Fruit fly (Drosophila melanogaster) whole organism, embryonic: ENCODE measurements around the gene CG13850.

Experiments
- CG10267 ChIP-seq: fragments of 200-800 bp; sonication (Bioruptor generic); optimal IDR thresholded peaks from 2 replicates; lab custom pipeline; 2018; ENCODE audit warnings: missing biosample characterization, mild to moderate bottlenecking, missing genetic modification characterization, moderate library complexity
- CG11560 ChIP-seq: fragments of 200-800 bp; sonication (Bioruptor generic); IDR thresholded peaks from 3 replicates; pipeline ENCODE4 v1.3.6; 2022; ENCODE audit warnings: missing biosample characterization, missing genetic modification characterization
- CG12659 ChIP-seq: fragments of 200-800 bp; sonication (Bioruptor generic); optimal IDR thresholded peaks from 3 replicates; lab custom pipeline; 2017; ENCODE audit warnings: mild to moderate bottlenecking, missing biosample characterization, missing genetic modification reagents, missing genetic modification characterization
- CG13624 ChIP-seq: fragments of 200-800 bp; sonication (Bioruptor generic); optimal IDR thresholded peaks from 2 replicates; lab custom pipeline; 2016; ENCODE audit warnings: missing biosample characterization, missing genetic modification characterization
- CG15696 ChIP-seq: fragments of 200-800 bp; sonication (Bioruptor generic); optimal IDR thresholded peaks from 2 replicates; lab custom pipeline; 2019; ENCODE audit warnings: missing biosample characterization, mild to moderate bottlenecking, missing genetic modification characterization, moderate library complexity
- CG32767 ChIP-seq: fragments of 200-800 bp; sonication (Bioruptor generic); IDR thresholded peaks from 2 replicates; pipeline ENCODE4 v1.3.6; 2022; ENCODE audit warnings: missing biosample characterization, missing genetic modification characterization
- CG33213 ChIP-seq: fragments of 200-800 bp; sonication (Bioruptor generic); optimal IDR thresholded peaks from 3 replicates; lab custom pipeline; 2016; ENCODE audit warnings: missing biosample characterization, missing genetic modification characterization
- CG43689 ChIP-seq: fragments of 200-800 bp; sonication (Bioruptor generic); IDR thresholded peaks from 2 replicates; pipeline ENCODE4 v1.3.6; 2022; ENCODE audit warnings: missing biosample characterization, missing genetic modification characterization
- CG4730 ChIP-seq: fragments of 200-800 bp; sonication (Bioruptor generic); IDR thresholded peaks from 2 replicates; pipeline ENCODE4 v1.3.6; 2022; ENCODE audit warnings: missing biosample characterization, missing genetic modification characterization
- CG6683 ChIP-seq: fragments of 200-800 bp; sonication (Bioruptor generic); optimal IDR thresholded peaks from 2 replicates; lab custom pipeline; 2017; ENCODE audit warnings: missing biosample characterization, mild to moderate bottlenecking, missing genetic modification characterization, missing genetic modification reagents
- CG6765 ChIP-seq: fragments of 200-800 bp; sonication (Bioruptor generic); optimal IDR thresholded peaks from 3 replicates; lab custom pipeline; 2017; ENCODE audit warnings: missing biosample characterization, mild to moderate bottlenecking, missing genetic modification characterization
- CG8388 ChIP-seq: fragments of 200-800 bp; sonication (Bioruptor generic); optimal IDR thresholded peaks from 2 replicates; lab custom pipeline; 2019; ENCODE audit warnings: missing biosample characterization, mild to moderate bottlenecking, missing genetic modification characterization, moderate library complexity
- CoRest ChIP-seq: fragments of 200-800 bp; sonication (Bioruptor generic); optimal IDR thresholded peaks from 3 replicates; lab custom pipeline; 2018; ENCODE audit warnings: missing biosample characterization, mild to moderate bottlenecking, missing genetic modification characterization, moderate library complexity
- Doc2 ChIP-seq: fragments of 200-800 bp; sonication (Bioruptor generic); IDR thresholded peaks from 2 replicates; pipeline ENCODE4 v1.3.6; 2022; ENCODE audit warnings: missing biosample characterization, missing genetic modification characterization
- Fer1 ChIP-seq: fragments of 200-800 bp; sonication (Bioruptor generic); optimal IDR thresholded peaks from 2 replicates; lab custom pipeline; 2017; ENCODE audit warnings: missing biosample characterization, mild to moderate bottlenecking, missing genetic modification characterization
- Gug ChIP-seq: fragments of 200-800 bp; sonication (Bioruptor generic); IDR thresholded peaks from 4 replicates; pipeline ENCODE4 v1.3.6; 2022; ENCODE audit warnings: missing biosample characterization, missing genetic modification characterization
- H2.0 ChIP-seq: fragments of 200-800 bp; sonication (Bioruptor generic); IDR thresholded peaks from 2 replicates; pipeline ENCODE4 v1.3.6; 2022; ENCODE audit warnings: missing biosample characterization, missing genetic modification characterization
- Pdp1 ChIP-seq, 2 experiments: fragments of 200-800 bp; sonication (Bioruptor generic); optimal IDR thresholded peaks; 3 replicates each; lab custom pipeline; 2016; ENCODE audit warnings: missing biosample characterization in 2 of 2, missing genetic modification characterization in 2 of 2, mild to moderate bottlenecking in 1 of 2, moderate library complexity in 1 of 2
- Rx ChIP-seq: fragments of 200-800 bp; sonication (Bioruptor generic); IDR thresholded peaks from 2 replicates; pipeline ENCODE4 v1.3.6; 2022; ENCODE audit warnings: missing biosample characterization, missing genetic modification characterization
- Sry-β ChIP-seq: fragments of 200-800 bp; sonication (Bioruptor generic); optimal IDR thresholded peaks from 2 replicates; lab custom pipeline; 2018; ENCODE audit warnings: missing biosample characterization, mild to moderate bottlenecking, missing genetic modification characterization, moderate library complexity
- Ssrp ChIP-seq: fragments of 200-800 bp; sonication (Bioruptor generic); optimal IDR thresholded peaks from 2 replicates; lab custom pipeline; 2018; ENCODE audit warnings: missing biosample characterization, mild to moderate bottlenecking, missing genetic modification characterization, moderate library complexity
- Tbp ChIP-seq: fragments of >200 bp; optimal IDR thresholded peaks from 2 replicates; lab custom pipeline; 2018; ENCODE audit warnings: missing biosample characterization, missing genetic modification characterization
- Usf ChIP-seq: fragments of 200-800 bp; sonication (Bioruptor generic); optimal IDR thresholded peaks from 2 replicates; lab custom pipeline; 2017; ENCODE audit warnings: missing genotype, missing biosample characterization, missing genetic modification characterization
- Xrp1 ChIP-seq: fragments of 200-800 bp; sonication (Bioruptor generic); IDR thresholded peaks from 2 replicates; pipeline ENCODE4 v1.3.6; 2022; ENCODE audit warnings: missing biosample characterization, missing genetic modification characterization
- ara ChIP-seq: fragments of 200-800 bp; sonication (Bioruptor generic); IDR thresholded peaks from 2 replicates; pipeline ENCODE4 v1.3.6; 2022; ENCODE audit warnings: missing biosample characterization, missing genetic modification characterization
- bigmax ChIP-seq: fragments of 200-800 bp; sonication (Bioruptor generic); optimal IDR thresholded peaks from 2 replicates; lab custom pipeline; 2018; ENCODE audit warnings: missing biosample characterization, mild to moderate bottlenecking, missing genetic modification characterization
- chinmo ChIP-seq: fragments of 200-800 bp; sonication (Bioruptor generic); IDR thresholded peaks from 4 replicates; pipeline ENCODE4 v1.3.6; 2022; ENCODE audit warnings: missing biosample characterization, missing genetic modification characterization; ENCODE audit not compliant: partially characterized antibody
- chn ChIP-seq: fragments of 200-800 bp; sonication (Bioruptor generic); optimal IDR thresholded peaks from 2 replicates; lab custom pipeline; 2016; ENCODE audit warnings: missing biosample characterization, missing genetic modification characterization
- crc ChIP-seq: fragments of 200-800 bp; sonication (Bioruptor generic); optimal IDR thresholded peaks from 2 replicates; lab custom pipeline; 2016; ENCODE audit warnings: missing biosample characterization, missing genetic modification characterization
- dm ChIP-seq: fragments of 200-800 bp; sonication (Bioruptor generic); optimal IDR thresholded peaks from 3 replicates; lab custom pipeline; 2016; ENCODE audit warnings: missing biosample characterization, missing genetic modification characterization
- gce ChIP-seq: fragments of 200-800 bp; sonication (Bioruptor generic); IDR thresholded peaks from 3 replicates; pipeline ENCODE4 v1.3.6; 2022; ENCODE audit warnings: missing biosample characterization, missing genetic modification characterization
- grau ChIP-seq: fragments of 200-800 bp; optimal IDR thresholded peaks from 3 replicates; lab custom pipeline; 2019; ENCODE audit warnings: missing biosample characterization, mild to moderate bottlenecking, missing genetic modification characterization, moderate library complexity
- ham ChIP-seq: fragments of 200-800 bp; sonication (Bioruptor generic); IDR thresholded peaks from 2 replicates; pipeline ENCODE4 v1.3.6; 2022; ENCODE audit warnings: missing biosample characterization, missing genetic modification characterization
- kni ChIP-seq: fragments of 200-800 bp; sonication (Bioruptor generic); optimal IDR thresholded peaks from 3 replicates; lab custom pipeline; 2017; ENCODE audit warnings: mild to moderate bottlenecking, missing biosample characterization, missing genetic modification reagents, missing genetic modification characterization
- lmd ChIP-seq: fragments of 200-800 bp; sonication (Bioruptor generic); IDR thresholded peaks from 2 replicates; pipeline ENCODE4 v1.3.6; 2022; ENCODE audit warnings: missing biosample characterization, missing genetic modification characterization
- lov ChIP-seq, 2 experiments: fragments of 200-800 bp in 1 of 2; fragments of >200 bp in 1 of 2; sonication (Bioruptor generic) in 1 of 2; IDR thresholded peaks in 1 of 2; optimal IDR thresholded peaks in 1 of 2; 2 replicates in 1 of 2; 3 replicates in 1 of 2; pipeline versions ENCODE4 v1.3.6 to Lab custom; 2017 to 2022; ENCODE audit warnings: missing biosample characterization in 1 of 2, missing genetic modification characterization in 1 of 2
- onecut ChIP-seq: fragments of 200-800 bp; sonication (Bioruptor generic); IDR thresholded peaks from 2 replicates; pipeline ENCODE4 v1.3.6; 2022; ENCODE audit warnings: missing biosample characterization, missing genetic modification characterization
- otp ChIP-seq: fragments of 200-800 bp; sonication (Bioruptor generic); IDR thresholded peaks from 3 replicates; pipeline ENCODE4, ENCODE4 v1.3.6; 2022; ENCODE audit warnings: missing biosample characterization, missing genetic modification characterization
- peb ChIP-seq: fragments of 200-800 bp; sonication (Bioruptor generic); IDR thresholded peaks from 2 replicates; pipeline ENCODE4 v1.3.6; 2022; ENCODE audit warnings: missing biosample characterization, missing genetic modification characterization
- salm ChIP-seq: fragments of 200-800 bp; sonication (Bioruptor generic); optimal IDR thresholded peaks from 2 replicates; lab custom pipeline; 2018; ENCODE audit warnings: missing biosample characterization, mild to moderate bottlenecking, missing genetic modification characterization
- sc ChIP-seq, 3 experiments: fragments of >200 bp in 2 of 3; fragments of 200-800 bp in 1 of 3; sonication (Bioruptor generic) in 1 of 3; optimal IDR thresholded peaks; 2 replicates in 2 of 3; 3 replicates in 1 of 3; lab custom pipeline; 2017; ENCODE audit warnings: mild to moderate bottlenecking in 1 of 3, missing biosample characterization in 1 of 3, missing genetic modification characterization in 1 of 3, missing genetic modification reagents in 1 of 3
- seq ChIP-seq: fragments of 200-800 bp; sonication (Bioruptor generic); IDR thresholded peaks from 2 replicates; pipeline ENCODE4 v1.3.6; 2022; ENCODE audit warnings: missing biosample characterization, missing genetic modification characterization
- sisA ChIP-seq: fragments of 200-800 bp; sonication (Bioruptor generic); IDR thresholded peaks from 2 replicates; pipeline ENCODE4 v1.3.6; 2022; ENCODE audit warnings: missing biosample characterization, missing genetic modification characterization
- sna ChIP-seq: fragments of 200-800 bp; sonication (Bioruptor generic); IDR thresholded peaks from 2 replicates; pipeline ENCODE4 v1.3.6; 2022; ENCODE audit warnings: missing biosample characterization, missing genetic modification characterization; ENCODE audit not compliant: partially characterized antibody
- stwl ChIP-seq: fragments of 200-800 bp; sonication (Bioruptor generic); optimal IDR thresholded peaks from 3 replicates; lab custom pipeline; 2018; ENCODE audit warnings: missing biosample characterization, mild to moderate bottlenecking, missing genetic modification characterization, moderate library complexity
- trh ChIP-seq: fragments of 200-800 bp; sonication (Bioruptor generic); optimal IDR thresholded peaks from 2 replicates; lab custom pipeline; 2016; ENCODE audit warnings: missing biosample characterization, missing genetic modification characterization
- vfl ChIP-seq: fragments of 200-800 bp; sonication (Bioruptor generic); optimal IDR thresholded peaks from 2 replicates; lab custom pipeline; 2016; ENCODE audit warnings: missing biosample characterization, missing genetic modification characterization
- zf30C ChIP-seq: fragments of 200-800 bp; sonication (Bioruptor generic); optimal IDR thresholded peaks from 3 replicates; lab custom pipeline; 2018; ENCODE audit warnings: missing biosample characterization, mild to moderate bottlenecking, missing genetic modification characterization

CG13850 gene

dm6 chr3R:22367126-22368076 is 43.3 kb downstream of the CG13850 start, which contains the start of the genes Polr3F and PyK (continued):
- TF ChIP-seq onecut (GFP tag; lab: Robert Waterston, UW) (no peak), sna (GFP tag; lab: Robert Waterston, UW) (0 out of 2 replicates have a peak, but pooled peaks have one; percentile 17), CoRest (tag; lab: Kevin White, UChicago) (peak; percentile 52), Ssrp (tag; lab: Kevin White, UChicago) (no peak), CG43689 (GFP tag; lab: Robert Waterston, UW) (no peak), sc (optimal IDR thresholded peaks at IDR 0.05; lab: Kevin White, UChicago) (no peak), sc (GFP tag; optimal IDR thresholded peaks at IDR 0.05; lab: Kevin White, UChicago) (no peak), zf30C (GFP tag; lab: Kevin White, UChicago) (no peak), dm (GFP tag; lab: Kevin White, UChicago) (peak; percentile 25), CG4730 (no peak), CG13624 (GFP tag; lab: Kevin White, UChicago) (no peak), sisA (GFP tag; lab: Robert Waterston, UW) (no peak), bigmax (no peak), Rx (GFP tag; lab: Robert Waterston, UW) (no peak), kni (GFP tag; lab: Kevin White, UChicago) (no peak), CG12659 (GFP tag; lab: Kevin White, UChicago) (peak; percentile 53), ara (GFP tag; lab: Robert Waterston, UW) (no peak), Fer1 (GFP tag; lab: Kevin White, UChicago) (no peak), Gug (no peak), chn (no peak), H2.0 (GFP tag; lab: Robert Waterston, UW) (no peak), CG32767 (GFP tag; lab: Robert Waterston, UW) (no peak), Pdp1 (GFP tag; optimal IDR thresholded peaks at IDR 0.05; lab: Kevin White, UChicago) (peak in 1 of 2 experiments; percentile 79), CG10267 (tag; lab: Kevin White, UChicago) (peak; percentile 60), gce (GFP tag; lab: Robert Waterston, UW) (no peak), CG6683 (no peak), stwl (tag; lab: Kevin White, UChicago) (peak; percentile 55), Doc2 (GFP tag; lab: Robert Waterston, UW) (no peak), otp (GFP tag; lab: Robert Waterston, UW) (no peak; the same call in 2 of the 3 replicates), Sry-β (GFP tag; lab: Kevin White, UChicago) (no peak), CG11560 (no peak), Xrp1 (GFP tag; lab: Robert Waterston, UW) (peak; percentile 20; the same call in 1 of the 2 replicates), Usf (no peak), crc (GFP tag; lab: Kevin White, UChicago) (no peak), grau (peak; percentile 51), CG6765 (GFP tag; lab: Kevin White, UChicago) (no peak), ham (GFP tag; lab: Robert Waterston, UW) (no peak), vfl (GFP tag; lab: Kevin White, UChicago) (no peak), CG33213 (GFP tag; lab: Kevin White, UChicago) (no peak), seq (GFP tag; lab: Robert Waterston, UW) (no peak), lov (optimal IDR thresholded peaks at IDR 0.05; lab: Kevin White, UChicago) (no peak), lov (GFP tag; IDR thresholded peaks at IDR 0.05; lab: Robert Waterston, UW) (no peak), peb (no peak), lmd (GFP tag; lab: Robert Waterston, UW) (no peak), Tbp (no peak), trh (GFP tag; lab: Kevin White, UChicago) (no peak), CG15696 (tag; lab: Kevin White, UChicago) (peak; percentile 13), salm (tag; lab: Kevin White, UChicago) (no peak), chinmo (GFP tag; lab: Robert Waterston, UW) (no peak), CG8388 (peak; percentile 38)
